Worm (Caenorhabditis elegans) whole organism, L2 larva: Measurements from ENCODE around the gene F29G6.1.

Source experiments
- R02D3.7 ChIP-seq: fragments of 150-350 bp; optimal IDR thresholded peaks from 2 replicates; lab custom pipeline; 2014; ENCODE audit warnings: missing biosample characterization, missing genetic modification characterization
- ZK546.5 ChIP-seq: sonication (generic microtip); optimal IDR thresholded peaks from 2 replicates; lab custom pipeline; 2017; ENCODE audit warnings: missing biosample characterization, missing genetic modification characterization
- alr-1 ChIP-seq: fragments of 150-350 bp; optimal IDR thresholded peaks from 2 replicates; lab custom pipeline; 2014; ENCODE audit warnings: missing biosample characterization, missing genetic modification characterization
- aly-2 ChIP-seq: fragments of 150-350 bp; optimal IDR thresholded peaks from 2 replicates; lab custom pipeline; 2014; ENCODE audit warnings: missing biosample characterization, missing genetic modification characterization
- ama-1 ChIP-seq: fragments of 150-350 bp; optimal IDR thresholded peaks from 2 replicates; lab custom pipeline; 2018; ENCODE audit warnings: inconsistent platforms
- egl-27 ChIP-seq: sonication (generic microtip); optimal IDR thresholded peaks from 3 replicates; lab custom pipeline; 2017; ENCODE audit warnings: missing biosample characterization, missing genetic modification reagents, missing genetic modification characterization
- nhr-11 ChIP-seq: fragments of 150-350 bp; optimal IDR thresholded peaks from 2 replicates; lab custom pipeline; 2014; ENCODE audit warnings: missing biosample characterization, missing genetic modification characterization
- nhr-12 ChIP-seq: fragments of 150-350 bp; optimal IDR thresholded peaks from 2 replicates; lab custom pipeline; 2014; ENCODE audit warnings: missing biosample characterization, missing genetic modification characterization
- nhr-25 ChIP-seq: fragments of 150-350 bp; sonication (generic microtip); optimal IDR thresholded peaks from 3 replicates; lab custom pipeline; 2014; ENCODE audit warnings: missing biosample characterization, missing genetic modification characterization
- nhr-77 ChIP-seq: fragments of 150-350 bp; optimal IDR thresholded peaks from 2 replicates; lab custom pipeline; 2014; ENCODE audit warnings: missing biosample characterization, missing genetic modification characterization
- skn-1 ChIP-seq: sonication (generic microtip); optimal IDR thresholded peaks from 2 replicates; lab custom pipeline; 2017; ENCODE audit warnings: missing biosample characterization, missing genetic modification characterization
- unc-39 ChIP-seq: fragments of 150-350 bp; optimal IDR thresholded peaks from 2 replicates; lab custom pipeline; 2014; ENCODE audit warnings: missing biosample characterization, missing genetic modification characterization
- zag-1 ChIP-seq: fragments of 150-350 bp; optimal IDR thresholded peaks from 2 replicates; lab custom pipeline; 2014; ENCODE audit warnings: missing biosample characterization, missing genetic modification characterization

ce11 chrX:11498871-11499270 lies 3.2 kb upstream of the F29G6.1 start:
- no peak for TF ChIP-seq nhr-77 (tag; lab: Kevin White, UChicago)
- no peak for TF ChIP-seq skn-1 (tag; lab: Kevin White, UChicago)
- no peak for TF ChIP-seq zag-1 (tag; lab: Kevin White, UChicago)
- no peak for TF ChIP-seq ama-1 (lab: Kevin White, UChicago)
- no peak for TF ChIP-seq alr-1 (tag; lab: Kevin White, UChicago)
- no peak for TF ChIP-seq nhr-25
- no peak for TF ChIP-seq unc-39 (tag; lab: Kevin White, UChicago)
- no peak for TF ChIP-seq ZK546.5 (tag; lab: Kevin White, UChicago)
- no peak for TF ChIP-seq nhr-11 (tag; lab: Kevin White, UChicago)
- no peak for TF ChIP-seq aly-2
- no peak for TF ChIP-seq nhr-12 (tag; lab: Kevin White, UChicago)
- no peak for TF ChIP-seq R02D3.7
- TF ChIP-seq egl-27 (tag; lab: Kevin White, UChicago): no peak
